Fruit fly (Drosophila melanogaster) whole organism, larva: ENCODE data around the gene CCAP.

Source experiments
- noc ChIP-seq: fragments of 200-800 bp; sonication (Bioruptor generic); optimal IDR thresholded peaks from 3 replicates; lab custom pipeline; 2019; ENCODE audit warnings: missing biosample characterization, mild to moderate bottlenecking, missing genetic modification characterization, moderate library complexity

The CCAP gene

dm6 chr3R:22673528-22673959, 28.3 kb downstream of the CCAP start:
- peak; percentile 49 for TF ChIP-seq noc (tag; lab: Kevin White, UChicago)

- TF ChIP-seq noc (tag; lab: Kevin White, UChicago), result no peak
Observed at dm6 chr3R:22672695-22673346, 29.1 kb downstream of the CCAP start.

dm6 chr3R:22669789-22670426, 32.0 kb downstream of the CCAP start:
- TF ChIP-seq noc (tag; lab: Kevin White, UChicago), result no peak

dm6 chr3R:22669121-22669520, 32.8 kb downstream of the CCAP start:
- no peak for TF ChIP-seq noc (tag; lab: Kevin White, UChicago)

dm6 chr3R:22668622-22669021, 33.3 kb downstream of the CCAP start:
- no peak for TF ChIP-seq noc (tag; lab: Kevin White, UChicago)

dm6 chr3R:22667959-22668316, 33.9 kb downstream of the CCAP start:
- no peak for TF ChIP-seq noc (tag; lab: Kevin White, UChicago)

- TF ChIP-seq noc (tag; lab: Kevin White, UChicago), result peak; percentile 61
Observed at dm6 chr3R:22667284-22667958, 34.5 kb downstream of the CCAP start.

- no peak for TF ChIP-seq noc (tag; lab: Kevin White, UChicago)
Observed at dm6 chr3R:22666449-22667283, 35.2 kb downstream of the CCAP start.

dm6 chr3R:22664274-22664673, 37.6 kb downstream of the CCAP start:
- no peak for TF ChIP-seq noc (tag; lab: Kevin White, UChicago)

- TF ChIP-seq noc (tag; lab: Kevin White, UChicago), result no peak
Observed at dm6 chr3R:22663115-22663514, 38.8 kb downstream of the CCAP start.
